Fruit fly (Drosophila melanogaster): ENCODE data around the gene Wdfy2.

The Wdfy2 gene

dm6 chr2L:10437317-10437716 lies 14.2 kb downstream of the Wdfy2 start, which contains the start of gene STUB1:
Gene STUB1, plus strand, starts transcription at chr2L:10437548.
- peak; percentile 17 for TF ChIP-seq woc (GFP tag; optimal IDR thresholded peaks at IDR 0.05)
- peak; percentile 55 for TF ChIP-seq Jra (GFP tag; optimal IDR thresholded peaks at IDR 0.05)
- no peak for TF ChIP-seq br (GFP tag; optimal IDR thresholded peaks at IDR 0.05)
- TF ChIP-seq Rel (GFP tag; optimal IDR thresholded peaks at IDR 0.05): no peak
- no peak for TF ChIP-seq Rel (tag; optimal IDR thresholded peaks at IDR 0.05)
- no peak for TF ChIP-seq GATAd (GFP tag; optimal IDR thresholded peaks at IDR 0.05)
- TF ChIP-seq Hnf4 (GFP tag; optimal IDR thresholded peaks at IDR 0.05): peak; percentile 70
- TF ChIP-seq Hr83 (GFP tag; optimal IDR thresholded peaks at IDR 0.05; ENCODE audit: poor library complexity, severe bottlenecking): peak; percentile 59

- TF ChIP-seq Myc (optimal IDR thresholded peaks at IDR 0.05): no peak
- TF ChIP-seq CrebA (GFP tag; optimal IDR thresholded peaks at IDR 0.05; ENCODE audit: borderline replicate concordance): no peak
- no peak for TF ChIP-seq Sp1 (GFP tag; optimal IDR thresholded peaks at IDR 0.05)
- peak; percentile 10 for TF ChIP-seq N (GFP tag; optimal IDR thresholded peaks at IDR 0.05)
- no peak for TF ChIP-seq woc (GFP tag; optimal IDR thresholded peaks at IDR 0.05)
Observed at dm6 chr2L:10439174-10439573, 16.1 kb downstream of the Wdfy2 start, which contains the start of gene Nse4. Gene Nse4, plus strand, starts transcription at chr2L:10439440.

- TF ChIP-seq Hnf4 (GFP tag; optimal IDR thresholded peaks at IDR 0.05): no peak
- TF ChIP-seq sv (GFP tag; optimal IDR thresholded peaks at IDR 0.05): peak; percentile 28
Observed at dm6 chr2L:10442048-10442790, 19.1 kb downstream of the Wdfy2 start, which contains the start of gene loh. Gene loh, plus strand, starts transcription at chr2L:10442534.

dm6 chr2L:10452296-10452695 lies 29.2 kb downstream of the Wdfy2 start, which contains the start of gene ppk10:
Gene ppk10, minus strand, starts transcription at chr2L:10452396.
- TF ChIP-seq Vsx2 (GFP tag; optimal IDR thresholded peaks at IDR 0.05; ENCODE audit: partially characterized antibody) (no peak), foxo (GFP tag; optimal IDR thresholded peaks at IDR 0.05) (no peak), woc (GFP tag; optimal IDR thresholded peaks at IDR 0.05) (no peak), Myc (optimal IDR thresholded peaks at IDR 0.05) (no peak), br (GFP tag; optimal IDR thresholded peaks at IDR 0.05) (no peak), lola (GFP tag; optimal IDR thresholded peaks at IDR 0.05) (no peak), Sp1 (GFP tag; optimal IDR thresholded peaks at IDR 0.05) (no peak), ey (GFP tag; optimal IDR thresholded peaks at IDR 0.05) (no peak), Dif (GFP tag; optimal IDR thresholded peaks at IDR 0.05; ENCODE audit: partially characterized antibody) (no peak), Abd-B (GFP tag; optimal IDR thresholded peaks at IDR 0.05) (no peak), sv (GFP tag; optimal IDR thresholded peaks at IDR 0.05) (no peak), fru (GFP tag; optimal IDR thresholded peaks at IDR 0.05) (no peak), GATAd (GFP tag; optimal IDR thresholded peaks at IDR 0.05) (no peak), Dfd (GFP tag; optimal IDR thresholded peaks at IDR 0.05) (no peak)

dm6 chr2L:10455944-10456520 lies 32.9 kb downstream of the Wdfy2 start:
- no peak for TF ChIP-seq jim (GFP tag; optimal IDR thresholded peaks at IDR 0.05)
- no peak for TF ChIP-seq Dfd (GFP tag; optimal IDR thresholded peaks at IDR 0.05)
- TF ChIP-seq Myc (optimal IDR thresholded peaks at IDR 0.05): no peak
- no peak for TF ChIP-seq Hr78 (GFP tag; optimal IDR thresholded peaks at IDR 0.05)
- TF ChIP-seq sage (GFP tag; optimal IDR thresholded peaks at IDR 0.05): no peak
- no peak for TF ChIP-seq h (GFP tag; optimal IDR thresholded peaks at IDR 0.05)
- TF ChIP-seq foxo (GFP tag; optimal IDR thresholded peaks at IDR 0.05): no peak
- no peak for TF ChIP-seq CG32264 (GFP tag; optimal IDR thresholded peaks at IDR 0.05)

- TF ChIP-seq woc (GFP tag; optimal IDR thresholded peaks at IDR 0.05) (no peak), Dif (GFP tag; optimal IDR thresholded peaks at IDR 0.05; ENCODE audit: partially characterized antibody) (peak; percentile 60), GATAd (GFP tag; optimal IDR thresholded peaks at IDR 0.05) (no peak), Rel (GFP tag; optimal IDR thresholded peaks at IDR 0.05) (no peak), Rel (tag; optimal IDR thresholded peaks at IDR 0.05) (no peak)
Observed at dm6 chr2L:10457191-10457899, 34.3 kb downstream of the Wdfy2 start, which contains the start of the genes LManI and LManII. Gene LManI, minus strand, starts transcription at chr2L:10457241. Gene LManII, plus strand, starts transcription at chr2L:10457658.
